Worm (Caenorhabditis elegans) whole organism, early embryonic: ENCODE measurements around the gene ppm-2.

Source experiments
- ama-1 ChIP-seq: fragments of 150-350 bp; optimal IDR thresholded peaks from 2 replicates; lab custom pipeline; 2014
- ceh-36 ChIP-seq: sonication (generic microtip); optimal IDR thresholded peaks from 2 replicates; lab custom pipeline; 2016; ENCODE audit warnings: missing genetic modification characterization, inconsistent platforms, missing compliant biosample characterization
- hmbx-1 ChIP-seq: sonication (generic microtip); optimal IDR thresholded peaks from 2 replicates; lab custom pipeline; 2016; ENCODE audit warnings: mild to moderate bottlenecking, missing genetic modification characterization, missing compliant biosample characterization
- hnd-1 ChIP-seq: sonication (generic microtip); optimal IDR thresholded peaks from 2 replicates; lab custom pipeline; 2016; ENCODE audit warnings: missing genetic modification characterization, missing compliant biosample characterization
- tbx-37 ChIP-seq: fragments of 200-800 bp; sonication (Bioruptor generic); conservative IDR thresholded peaks from 2 replicates; pipeline ENCODE4 v1.3.6; 2022; ENCODE audit warnings: missing genetic modification reagents, missing genetic modification characterization, missing compliant biosample characterization

- TF ChIP-seq hmbx-1 (tag; lab: Kevin White, UChicago) = no peak
- TF ChIP-seq hnd-1 (tag; lab: Kevin White, UChicago) = no peak
- no peak for TF ChIP-seq ama-1 (lab: Kevin White, UChicago)
- no peak for TF ChIP-seq ceh-36 (tag; lab: Kevin White, UChicago)
- no peak for TF ChIP-seq tbx-37 (GFP tag; lab: Robert Waterston, UW)
These were observed 46.5 kb upstream of the ppm-2 start for ce11 chrIII:4603837-4604236.
